Fruit fly (Drosophila melanogaster) whole organism, wandering third instar larva: Measurements from ENCODE around the gene nol.

Source experiments
- Abd-B ChIP-seq: fragments of >200 bp; optimal IDR thresholded peaks from 2 replicates; lab custom pipeline; 2017; ENCODE audit warnings: missing biosample characterization, missing genetic modification characterization
- CG32264 ChIP-seq: fragments of 200-800 bp; sonication (Bioruptor generic); optimal IDR thresholded peaks from 2 replicates; lab custom pipeline; 2016; ENCODE audit warnings: missing biosample characterization, missing genetic modification characterization
- CrebA ChIP-seq: fragments of 200-800 bp; sonication (Bioruptor generic); optimal IDR thresholded peaks from 2 replicates; lab custom pipeline; 2016; ENCODE audit warnings: missing biosample characterization, mild to moderate bottlenecking, missing genetic modification characterization, borderline replicate concordance
- Dfd ChIP-seq: fragments of >200 bp; optimal IDR thresholded peaks from 2 replicates; lab custom pipeline; 2017; ENCODE audit warnings: missing biosample characterization, missing genetic modification characterization
- Dif ChIP-seq: fragments of 200-275, 200-300 bp; sonication (Bioruptor generic); optimal IDR thresholded peaks from 2 replicates; lab custom pipeline; 2018; ENCODE audit warnings: missing biosample characterization, missing genetic modification characterization; ENCODE audit not compliant: partially characterized antibody
- HLH106 ChIP-seq: fragments of 200-800 bp; optimal IDR thresholded peaks from 3 replicates; lab custom pipeline; 2019; ENCODE audit warnings: missing biosample characterization, mild to moderate bottlenecking, missing genetic modification characterization, moderate library complexity
- Hnf4 ChIP-seq: fragments of 200-800 bp; sonication (Bioruptor generic); optimal IDR thresholded peaks from 2 replicates; lab custom pipeline; 2016; ENCODE audit warnings: missing biosample characterization, mild to moderate bottlenecking, missing genetic modification characterization
- Hr78 ChIP-seq: fragments of >200 bp; optimal IDR thresholded peaks from 2 replicates; lab custom pipeline; 2017; ENCODE audit warnings: missing biosample characterization, missing genetic modification characterization
- Hr83 ChIP-seq: fragments of 200-300 bp; sonication (Bioruptor generic); optimal IDR thresholded peaks from 2 replicates; lab custom pipeline; 2016; ENCODE audit warnings: missing biosample characterization, mild to moderate bottlenecking, missing genetic modification characterization, moderate library complexity; ENCODE audit not compliant: poor library complexity, severe bottlenecking
- Jra ChIP-seq: sonication (Bioruptor generic); optimal IDR thresholded peaks from 2 replicates; lab custom pipeline; 2016; ENCODE audit warnings: missing biosample characterization, missing genetic modification characterization
- Mio ChIP-seq: sonication (Bioruptor generic); optimal IDR thresholded peaks from 2 replicates; lab custom pipeline; 2016; ENCODE audit warnings: missing biosample characterization, missing genetic modification characterization
- Myc ChIP-seq: fragments of >200 bp; optimal IDR thresholded peaks from 2 replicates; lab custom pipeline; 2017
- N ChIP-seq: fragments of >200 bp; optimal IDR thresholded peaks from 2 replicates; lab custom pipeline; 2018; ENCODE audit warnings: missing biosample characterization, missing external identifiers, missing genetic modification characterization
- OdsH ChIP-seq: fragments of 200-800 bp; sonication (Bioruptor generic); optimal IDR thresholded peaks from 2 replicates; lab custom pipeline; 2016; ENCODE audit warnings: missing biosample characterization, mild to moderate bottlenecking, missing genetic modification characterization
- Rel ChIP-seq, 2 experiments: fragments of 200-800 bp; sonication (Bioruptor generic) in 1 of 2; optimal IDR thresholded peaks; 2 replicates in 1 of 2; 3 replicates in 1 of 2; lab custom pipeline; 2016 to 2019; ENCODE audit warnings: mild to moderate bottlenecking in 2 of 2, missing biosample characterization in 2 of 2, missing genetic modification characterization in 2 of 2, moderate library complexity in 1 of 2
- Sp1 ChIP-seq: fragments of 200-800 bp; sonication (Bioruptor generic); optimal IDR thresholded peaks from 3 replicates; lab custom pipeline; 2019; ENCODE audit warnings: missing biosample characterization, mild to moderate bottlenecking, missing genetic modification characterization, moderate library complexity
- Vsx2 ChIP-seq: fragments of 200-300, 225-300 bp; sonication (Bioruptor generic); optimal IDR thresholded peaks from 2 replicates; lab custom pipeline; 2018; ENCODE audit warnings: missing biosample characterization, missing genetic modification characterization; ENCODE audit not compliant: partially characterized antibody
- br ChIP-seq: fragments of 200-800 bp; sonication (Bioruptor generic); optimal IDR thresholded peaks from 2 replicates; lab custom pipeline; 2016; ENCODE audit warnings: missing biosample characterization, missing genetic modification characterization
- brk ChIP-seq: fragments of 200-800 bp; sonication (Bioruptor generic); optimal IDR thresholded peaks from 2 replicates; lab custom pipeline; 2016; ENCODE audit warnings: missing biosample characterization, mild to moderate bottlenecking, missing genetic modification characterization
- dl ChIP-seq, 2 experiments: fragments of 175-275, 200-275 bp in 1 of 2; fragments of 200-275 bp in 1 of 2; sonication (Bioruptor generic); optimal IDR thresholded peaks; lab custom pipeline; 2018; ENCODE audit warnings: mild to moderate bottlenecking in 2 of 2, missing biosample characterization in 2 of 2, missing genetic modification characterization in 2 of 2, moderate library complexity in 2 of 2; ENCODE audit not compliant: partially characterized antibody in 2 of 2, insufficient read depth in 1 of 2
- dmrt93B ChIP-seq: fragments of 200-800 bp; sonication (Bioruptor generic); optimal IDR thresholded peaks from 2 replicates; lab custom pipeline; 2018; ENCODE audit warnings: missing biosample characterization, mild to moderate bottlenecking, missing genetic modification characterization
- ey ChIP-seq: fragments of 200-800 bp; sonication (Bioruptor generic); optimal IDR thresholded peaks from 2 replicates; lab custom pipeline; 2016; ENCODE audit warnings: missing biosample characterization, missing genetic modification characterization
- foxo ChIP-seq, 2 experiments: fragments of 200-800 bp; sonication (Bioruptor generic); optimal IDR thresholded peaks; 2 replicates in 1 of 2; 3 replicates in 1 of 2; lab custom pipeline; 2016 to 2017; ENCODE audit warnings: missing biosample characterization in 2 of 2, missing genetic modification characterization in 2 of 2
- fru ChIP-seq: fragments of 200-800 bp; sonication (Bioruptor generic); optimal IDR thresholded peaks from 3 replicates; lab custom pipeline; 2016; ENCODE audit warnings: missing biosample characterization, mild to moderate bottlenecking, missing genetic modification characterization
- h ChIP-seq: fragments of 200-800 bp; sonication (Bioruptor generic); optimal IDR thresholded peaks from 3 replicates; lab custom pipeline; 2016; ENCODE audit warnings: missing biosample characterization, mild to moderate bottlenecking, missing genetic modification characterization
- jim ChIP-seq: fragments of 175-275, 200-325 bp; sonication (Bioruptor generic); optimal IDR thresholded peaks from 2 replicates; lab custom pipeline; 2016; ENCODE audit warnings: missing biosample characterization, mild to moderate bottlenecking, missing genetic modification characterization
- lola ChIP-seq: fragments of >200 bp; optimal IDR thresholded peaks from 2 replicates; lab custom pipeline; 2017; ENCODE audit warnings: missing biosample characterization, missing genetic modification characterization
- pan ChIP-seq: fragments of >200 bp; optimal IDR thresholded peaks from 2 replicates; lab custom pipeline; 2017
- psq ChIP-seq: fragments of 200-800 bp; sonication (Bioruptor generic); optimal IDR thresholded peaks from 3 replicates; lab custom pipeline; 2017; ENCODE audit warnings: missing biosample characterization, mild to moderate bottlenecking, missing genetic modification characterization, moderate library complexity
- rgr ChIP-seq: fragments of 200-800 bp; sonication (Bioruptor generic); optimal IDR thresholded peaks from 3 replicates; lab custom pipeline; 2016; ENCODE audit warnings: missing biosample characterization, mild to moderate bottlenecking, missing genetic modification characterization
- sage ChIP-seq: fragments of 200-800 bp; sonication (Bioruptor generic); optimal IDR thresholded peaks from 2 replicates; lab custom pipeline; 2016; ENCODE audit warnings: missing biosample characterization, mild to moderate bottlenecking, missing genetic modification characterization
- sv ChIP-seq: fragments of 200-800 bp; sonication (Bioruptor generic); optimal IDR thresholded peaks from 3 replicates; lab custom pipeline; 2016; ENCODE audit warnings: missing biosample characterization, missing genetic modification characterization
- tai ChIP-seq: sonication (Bioruptor generic); optimal IDR thresholded peaks from 2 replicates; lab custom pipeline; 2016; ENCODE audit warnings: missing biosample characterization, missing genetic modification characterization
- usp ChIP-seq: fragments of >200 bp; optimal IDR thresholded peaks from 2 replicates; lab custom pipeline; 2017; ENCODE audit warnings: missing biosample characterization, missing genetic modification characterization
- woc ChIP-seq: sonication (Bioruptor generic); optimal IDR thresholded peaks from 2 replicates; lab custom pipeline; 2016; ENCODE audit warnings: missing biosample characterization, mild to moderate bottlenecking, missing genetic modification characterization

The nol gene

dm6 chr3L:11123598-11124284 lies 6.9 kb upstream of the nol start:
- TF ChIP-seq Hr78 (GFP tag; lab: Kevin White, UChicago) = no peak
- TF ChIP-seq Myc = peak; percentile 43
- no peak for TF ChIP-seq Rel (GFP tag; optimal IDR thresholded peaks at IDR 0.05; lab: Kevin White, UChicago)
- peak; percentile 3 for TF ChIP-seq Rel (tag; optimal IDR thresholded peaks at IDR 0.05; lab: Kevin White, UChicago)
- peak; percentile 45 for TF ChIP-seq psq (GFP tag; lab: Kevin White, UChicago)
- peak; percentile 42 for TF ChIP-seq Dif (GFP tag; lab: Kevin White, UChicago)
- TF ChIP-seq dl (GFP tag; optimal IDR thresholded peaks at IDR 0.05; lab: Kevin White, UChicago; ENCODE audit: insufficient read depth in 1 of 2, partially characterized antibody in 2 of 2) = peak in 1 of 2 experiments; percentile 48

DNA sequence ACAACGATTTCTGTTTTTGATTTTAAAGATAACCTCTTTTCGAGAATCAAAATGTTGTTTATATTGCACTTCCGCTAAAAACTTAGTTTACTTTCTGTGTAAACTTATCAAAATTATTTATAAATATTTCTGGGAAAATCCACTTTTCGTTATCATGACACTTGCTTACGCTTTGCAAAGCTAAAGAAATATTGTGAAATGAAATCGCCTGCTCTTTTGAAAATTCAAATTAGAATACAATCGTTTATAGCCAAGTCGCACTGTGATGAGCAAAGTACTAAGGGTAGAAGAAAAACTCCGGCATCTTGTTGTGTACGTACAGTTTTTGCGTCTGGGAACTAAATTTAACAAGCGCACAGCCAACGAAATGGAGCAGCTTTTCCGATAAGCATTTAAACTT lies 6.2 kb upstream of the nol start:
- TF ChIP-seq Sp1 (GFP tag; lab: Kevin White, UChicago) = no peak
- no peak for TF ChIP-seq br
- no peak for TF ChIP-seq foxo (GFP tag; optimal IDR thresholded peaks at IDR 0.05; lab: Kevin White, UChicago)
- TF ChIP-seq Dif (GFP tag; lab: Kevin White, UChicago) = no peak
- TF ChIP-seq dmrt93B (GFP tag; lab: Kevin White, UChicago) = no peak
- TF ChIP-seq woc = no peak
- no peak for TF ChIP-seq Jra
- TF ChIP-seq usp (GFP tag; lab: Kevin White, UChicago) = no peak
- TF ChIP-seq Dfd (GFP tag; lab: Kevin White, UChicago) = no peak
- no peak for TF ChIP-seq psq (GFP tag; lab: Kevin White, UChicago)
- no peak for TF ChIP-seq h (GFP tag; lab: Kevin White, UChicago)
- TF ChIP-seq ey (GFP tag; lab: Kevin White, UChicago) = no peak
- TF ChIP-seq Vsx2 (GFP tag; lab: Kevin White, UChicago) = no peak
- no peak for TF ChIP-seq rgr (GFP tag; lab: Kevin White, UChicago)
- no peak for TF ChIP-seq lola (GFP tag; lab: Kevin White, UChicago)

dm6 chr3L:11124841-11125240 lies 5.8 kb upstream of the nol start:
- TF ChIP-seq br (no peak), Rel (GFP tag; optimal IDR thresholded peaks at IDR 0.05; lab: Kevin White, UChicago) (no peak), Rel (tag; optimal IDR thresholded peaks at IDR 0.05; lab: Kevin White, UChicago) (no peak), woc (no peak), N (GFP tag; lab: Kevin White, UChicago) (no peak), Hr83 (no peak), fru (GFP tag; lab: Kevin White, UChicago) (no peak), OdsH (GFP tag; lab: Kevin White, UChicago) (no peak), Jra (no peak), CG32264 (no peak), Dfd (GFP tag; lab: Kevin White, UChicago) (no peak), Mio (no peak), jim (GFP tag; lab: Kevin White, UChicago) (no peak), dl (GFP tag; optimal IDR thresholded peaks at IDR 0.05; lab: Kevin White, UChicago; ENCODE audit: insufficient read depth in 1 of 2, partially characterized antibody in 2 of 2) (no peak), lola (GFP tag; lab: Kevin White, UChicago) (no peak), sv (GFP tag; lab: Kevin White, UChicago) (no peak), Dif (GFP tag; lab: Kevin White, UChicago) (no peak), rgr (GFP tag; lab: Kevin White, UChicago) (no peak), ey (GFP tag; lab: Kevin White, UChicago) (no peak), Abd-B (GFP tag; lab: Kevin White, UChicago) (no peak), sage (GFP tag; lab: Kevin White, UChicago) (no peak)

DNA sequence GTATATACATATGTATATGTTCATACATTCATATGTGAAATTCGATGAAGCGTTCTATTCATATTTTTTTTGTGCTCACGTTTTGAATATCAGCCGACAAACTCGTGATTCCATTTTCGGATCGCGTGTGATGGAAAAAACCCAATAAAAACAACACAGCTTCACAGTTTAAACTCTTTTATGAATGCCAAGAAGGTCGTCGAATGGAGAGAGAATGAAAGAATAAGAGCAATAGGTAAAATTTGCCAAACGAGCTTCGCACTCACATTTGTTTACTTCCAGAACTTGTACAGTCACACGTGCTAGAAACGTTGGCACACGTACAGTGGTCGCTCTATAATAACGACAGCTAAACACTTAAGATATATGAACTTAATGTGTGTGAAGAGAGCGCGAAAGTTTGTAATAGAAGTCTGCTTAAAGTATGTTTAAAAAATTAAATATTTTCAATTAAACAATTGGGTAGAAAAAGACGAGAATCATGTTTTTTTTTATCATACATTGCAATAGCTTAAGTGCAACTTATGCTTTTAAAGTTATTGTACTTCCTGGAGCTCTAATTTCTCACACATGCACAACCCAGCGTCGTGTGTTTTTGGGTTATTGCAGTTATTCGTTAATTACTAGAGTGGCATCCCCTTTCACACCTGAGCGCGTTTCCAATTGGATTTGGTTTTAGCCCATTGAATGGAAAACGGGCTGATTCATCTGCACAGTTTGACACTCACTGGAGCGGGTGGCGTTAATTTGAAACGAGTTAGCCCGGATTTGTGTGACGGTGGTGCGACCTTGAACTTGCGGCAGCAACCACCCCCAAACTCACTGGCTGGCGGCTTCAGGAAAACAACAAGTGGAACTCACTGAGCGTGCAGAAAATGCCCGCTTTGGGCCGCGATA lies 4.8 kb upstream of the nol start:
- TF ChIP-seq tai (GFP tag; lab: Kevin White, UChicago) = no peak
- TF ChIP-seq Hnf4 = no peak
- no peak for TF ChIP-seq ey (GFP tag; lab: Kevin White, UChicago)
- no peak for TF ChIP-seq Abd-B (GFP tag; lab: Kevin White, UChicago)
- TF ChIP-seq h (GFP tag; lab: Kevin White, UChicago) = no peak
- TF ChIP-seq pan (lab: Kevin White, UChicago) = no peak
- no peak for TF ChIP-seq N (GFP tag; lab: Kevin White, UChicago)
- no peak for TF ChIP-seq dl (GFP tag; optimal IDR thresholded peaks at IDR 0.05; lab: Kevin White, UChicago; ENCODE audit: insufficient read depth in 1 of 2, partially characterized antibody in 2 of 2)
- no peak for TF ChIP-seq HLH106 (tag; lab: Kevin White, UChicago)
- no peak for TF ChIP-seq CG32264
- no peak for TF ChIP-seq woc
- no peak for TF ChIP-seq CrebA (GFP tag; lab: Kevin White, UChicago)
- TF ChIP-seq fru (GFP tag; lab: Kevin White, UChicago) = no peak
- no peak for TF ChIP-seq brk (GFP tag; lab: Kevin White, UChicago)
- TF ChIP-seq rgr (GFP tag; lab: Kevin White, UChicago) = no peak
- TF ChIP-seq Hr78 (GFP tag; lab: Kevin White, UChicago) = no peak
- TF ChIP-seq Rel (GFP tag; optimal IDR thresholded peaks at IDR 0.05; lab: Kevin White, UChicago) = no peak
- no peak for TF ChIP-seq Rel (tag; optimal IDR thresholded peaks at IDR 0.05; lab: Kevin White, UChicago)
- TF ChIP-seq foxo (GFP tag; optimal IDR thresholded peaks at IDR 0.05; lab: Kevin White, UChicago) = no peak
- TF ChIP-seq Vsx2 (GFP tag; lab: Kevin White, UChicago) = no peak
- no peak for TF ChIP-seq br
